Fruit fly (Drosophila melanogaster) whole organism, embryonic: ENCODE results near the gene CG10116.
A peak's percentile ranks its signal among the peaks of the same experiment; 100 is the strongest.

Experiments used
- B-H2 ChIP-seq: fragments of 200-800 bp; sonication (Bioruptor generic); optimal IDR thresholded peaks from 2 replicates; lab custom pipeline; 2018; ENCODE audit warnings: missing biosample characterization, mild to moderate bottlenecking, missing genetic modification characterization
- CG10321 ChIP-seq: fragments of 200-800 bp; sonication (Bioruptor generic); IDR thresholded peaks from 2 replicates; pipeline ENCODE4 v1.3.6; 2022; ENCODE audit warnings: missing biosample characterization, missing genetic modification characterization
- CG12769 ChIP-seq: fragments of 200-800 bp; sonication (Bioruptor generic); optimal IDR thresholded peaks from 2 replicates; lab custom pipeline; 2019; ENCODE audit warnings: missing biosample characterization, mild to moderate bottlenecking, missing genetic modification characterization, moderate library complexity
- CG13894 ChIP-seq: fragments of 200-800 bp; sonication (Bioruptor generic); optimal IDR thresholded peaks from 3 replicates; lab custom pipeline; 2018; ENCODE audit warnings: missing biosample characterization, mild to moderate bottlenecking, missing genetic modification characterization, moderate library complexity
- CG1647 ChIP-seq: fragments of 200-800 bp; sonication (Bioruptor generic); optimal IDR thresholded peaks from 3 replicates; lab custom pipeline; 2016; ENCODE audit warnings: missing biosample characterization, missing genetic modification characterization
- CG33213 ChIP-seq: fragments of 200-800 bp; sonication (Bioruptor generic); optimal IDR thresholded peaks from 3 replicates; lab custom pipeline; 2016; ENCODE audit warnings: missing biosample characterization, missing genetic modification characterization
- CG34422 ChIP-seq: fragments of 200-800 bp; sonication (Bioruptor generic); IDR thresholded peaks from 3 replicates; pipeline ENCODE4 v1.3.6; 2022; ENCODE audit warnings: missing biosample characterization, missing genetic modification characterization
- CG4854 ChIP-seq: fragments of 200-800 bp; sonication (Bioruptor generic); optimal IDR thresholded peaks from 2 replicates; lab custom pipeline; 2016; ENCODE audit warnings: missing biosample characterization, missing genetic modification characterization, inconsistent platforms
- CG6791 ChIP-seq: fragments of 200-800 bp; sonication (Bioruptor generic); IDR thresholded peaks from 3 replicates; pipeline ENCODE4 v1.3.6; 2022; ENCODE audit warnings: missing biosample characterization, missing genetic modification characterization; ENCODE audit not compliant: partially characterized antibody
- CG7372 ChIP-seq: fragments of 200-800 bp; sonication (Bioruptor generic); IDR thresholded peaks from 2 replicates; pipeline ENCODE4 v1.3.6; 2022; ENCODE audit warnings: missing biosample characterization, missing genetic modification characterization
- CG7963 ChIP-seq: fragments of 200-800 bp; sonication (Bioruptor generic); IDR thresholded peaks from 3 replicates; pipeline ENCODE4 v1.3.6; 2022; ENCODE audit warnings: missing biosample characterization, missing genetic modification characterization; ENCODE audit not compliant: partially characterized antibody
- CHES-1-like ChIP-seq: fragments of 200-800 bp; sonication (Bioruptor generic); optimal IDR thresholded peaks from 2 replicates; lab custom pipeline; 2016; ENCODE audit warnings: missing biosample characterization, missing genetic modification characterization
- D19B ChIP-seq: fragments of 200-800 bp; sonication (Bioruptor generic); optimal IDR thresholded peaks from 2 replicates; lab custom pipeline; 2017; ENCODE audit warnings: missing biosample characterization, mild to moderate bottlenecking, missing genetic modification characterization
- Dfd ChIP-seq, 2 experiments: fragments of >200 bp; optimal IDR thresholded peaks; 2 replicates each; lab custom pipeline; 2017; ENCODE audit warnings: missing biosample characterization in 2 of 2, missing genetic modification characterization in 2 of 2
- Ets65A ChIP-seq: fragments of 200-800 bp; sonication (Bioruptor generic); peaks from one replicate; lab custom pipeline; 2016; ENCODE audit warnings: missing biosample characterization, missing genetic modification characterization
- Fer1 ChIP-seq: fragments of 200-800 bp; sonication (Bioruptor generic); optimal IDR thresholded peaks from 2 replicates; lab custom pipeline; 2017; ENCODE audit warnings: missing biosample characterization, mild to moderate bottlenecking, missing genetic modification characterization
- HLH4C ChIP-seq: fragments of 200-800 bp; sonication (Bioruptor generic); IDR thresholded peaks from 3 replicates; pipeline ENCODE4 v1.3.6; 2022; ENCODE audit warnings: missing biosample characterization, missing genetic modification characterization; ENCODE audit not compliant: partially characterized antibody
- Kr ChIP-seq: fragments of 200-800 bp; sonication (Bioruptor generic); optimal IDR thresholded peaks from 2 replicates; lab custom pipeline; 2017; ENCODE audit warnings: missing biosample characterization, mild to moderate bottlenecking, missing genetic modification characterization
- MBD-R2 ChIP-seq: fragments of 200-800 bp; sonication (Bioruptor generic); IDR thresholded peaks from 2 replicates; pipeline ENCODE4 v1.3.6; 2022; ENCODE audit warnings: missing biosample characterization, missing genetic modification characterization
- MESR4 ChIP-seq: fragments of 200-800 bp; sonication (Bioruptor generic); optimal IDR thresholded peaks from 2 replicates; lab custom pipeline; 2018; ENCODE audit warnings: missing biosample characterization, mild to moderate bottlenecking, missing genetic modification characterization, moderate library complexity
- Med ChIP-seq: fragments of 200-800 bp; sonication (Bioruptor generic); peaks from one replicate; lab custom pipeline; 2016; ENCODE audit warnings: missing biosample characterization, missing genetic modification characterization, mild to moderate bottlenecking, inconsistent platforms, moderate library complexity
- Sry-δ ChIP-seq: fragments of 200-800 bp; sonication (Bioruptor generic); optimal IDR thresholded peaks from 2 replicates; lab custom pipeline; 2016; ENCODE audit warnings: missing biosample characterization, missing genetic modification characterization
- ato ChIP-seq: fragments of 200-800 bp; sonication (Bioruptor generic); IDR thresholded peaks from 2 replicates; pipeline ENCODE4 v1.3.6; 2022; ENCODE audit warnings: missing biosample characterization, missing genetic modification characterization; ENCODE audit not compliant: partially characterized antibody
- bcd ChIP-seq: fragments of 200-800 bp; sonication (Bioruptor generic); optimal IDR thresholded peaks from 2 replicates; lab custom pipeline; 2017; ENCODE audit warnings: missing biosample characterization, mild to moderate bottlenecking, missing genetic modification characterization
- chm ChIP-seq: fragments of 200-800 bp; sonication (Bioruptor generic); IDR thresholded peaks from 2 replicates; pipeline ENCODE4 v1.3.6; 2022; ENCODE audit warnings: missing biosample characterization, missing genetic modification characterization
- dm ChIP-seq: fragments of 200-800 bp; sonication (Bioruptor generic); optimal IDR thresholded peaks from 3 replicates; lab custom pipeline; 2016; ENCODE audit warnings: missing biosample characterization, missing genetic modification characterization
- gcm2 ChIP-seq: fragments of 200-800 bp; sonication (Bioruptor generic); optimal IDR thresholded peaks from 2 replicates; lab custom pipeline; 2016; ENCODE audit warnings: missing biosample characterization, missing genetic modification characterization
- hbn ChIP-seq: fragments of 200-800 bp; sonication (Bioruptor generic); IDR thresholded peaks from 2 replicates; pipeline ENCODE4 v1.3.6; 2022; ENCODE audit warnings: missing biosample characterization, missing genetic modification characterization; ENCODE audit not compliant: partially characterized antibody
- hkb ChIP-seq, 2 experiments: fragments of 200-800 bp in 1 of 2; fragments of >200 bp in 1 of 2; sonication (Bioruptor generic) in 1 of 2; IDR thresholded peaks in 1 of 2; optimal IDR thresholded peaks in 1 of 2; 2 replicates each; pipeline versions ENCODE4 v1.3.6 to Lab custom; 2017 to 2022; ENCODE audit warnings: missing biosample characterization in 1 of 2, missing genetic modification characterization in 1 of 2
- jigr1 ChIP-seq: fragments of 200-800 bp; sonication (Bioruptor generic); IDR thresholded peaks from 3 replicates; pipeline ENCODE4 v1.3.6; 2022; ENCODE audit warnings: missing biosample characterization, missing genetic modification characterization
- ken ChIP-seq: fragments of 200-800 bp; sonication (Bioruptor generic); IDR thresholded peaks from 3 replicates; pipeline ENCODE4 v1.3.6; 2022; ENCODE audit warnings: missing biosample characterization, missing genetic modification characterization
- mld ChIP-seq: fragments of 200-800 bp; sonication (Bioruptor generic); IDR thresholded peaks from 3 replicates; pipeline ENCODE4 v1.3.6; 2022; ENCODE audit warnings: missing biosample characterization, missing genetic modification characterization; ENCODE audit not compliant: partially characterized antibody
- nau ChIP-seq: fragments of 200-800 bp; sonication (Bioruptor generic); optimal IDR thresholded peaks from 3 replicates; lab custom pipeline; 2017; ENCODE audit warnings: missing biosample characterization, mild to moderate bottlenecking, missing genetic modification characterization, missing genetic modification reagents
- otp ChIP-seq: fragments of 200-800 bp; sonication (Bioruptor generic); IDR thresholded peaks from 3 replicates; pipeline ENCODE4, ENCODE4 v1.3.6; 2022; ENCODE audit warnings: missing biosample characterization, missing genetic modification characterization
- pfk ChIP-seq: fragments of 200-800 bp; sonication (Bioruptor generic); optimal IDR thresholded peaks from 2 replicates; lab custom pipeline; 2018; ENCODE audit warnings: missing biosample characterization, mild to moderate bottlenecking, missing genetic modification characterization, moderate library complexity
- phol ChIP-seq: fragments of 200-800 bp; sonication (Bioruptor generic); optimal IDR thresholded peaks from 3 replicates; lab custom pipeline; 2018; ENCODE audit warnings: missing biosample characterization, mild to moderate bottlenecking, missing genetic modification characterization, moderate library complexity
- sc ChIP-seq, 3 experiments: fragments of >200 bp in 2 of 3; fragments of 200-800 bp in 1 of 3; sonication (Bioruptor generic) in 1 of 3; optimal IDR thresholded peaks; 2 replicates in 2 of 3; 3 replicates in 1 of 3; lab custom pipeline; 2017; ENCODE audit warnings: mild to moderate bottlenecking in 1 of 3, missing biosample characterization in 1 of 3, missing genetic modification characterization in 1 of 3, missing genetic modification reagents in 1 of 3
- scrt ChIP-seq: fragments of 200-800 bp; sonication (Bioruptor generic); optimal IDR thresholded peaks from 2 replicates; lab custom pipeline; 2018; ENCODE audit warnings: missing biosample characterization, mild to moderate bottlenecking, missing genetic modification characterization, moderate library complexity
- vvl ChIP-seq: fragments of 200-800 bp; sonication (Bioruptor generic); IDR thresholded peaks from 2 replicates; pipeline ENCODE4 v1.3.6; 2022; ENCODE audit warnings: missing biosample characterization, missing genetic modification characterization
- zf30C ChIP-seq: fragments of 200-800 bp; sonication (Bioruptor generic); optimal IDR thresholded peaks from 3 replicates; lab custom pipeline; 2018; ENCODE audit warnings: missing biosample characterization, mild to moderate bottlenecking, missing genetic modification characterization
- zfh1 ChIP-seq: fragments of 200-800 bp; sonication (Bioruptor generic); IDR thresholded peaks from 3 replicates; pipeline ENCODE4 v1.3.6; 2022; ENCODE audit warnings: missing biosample characterization, missing genetic modification characterization

The CG10116 gene

DNA sequence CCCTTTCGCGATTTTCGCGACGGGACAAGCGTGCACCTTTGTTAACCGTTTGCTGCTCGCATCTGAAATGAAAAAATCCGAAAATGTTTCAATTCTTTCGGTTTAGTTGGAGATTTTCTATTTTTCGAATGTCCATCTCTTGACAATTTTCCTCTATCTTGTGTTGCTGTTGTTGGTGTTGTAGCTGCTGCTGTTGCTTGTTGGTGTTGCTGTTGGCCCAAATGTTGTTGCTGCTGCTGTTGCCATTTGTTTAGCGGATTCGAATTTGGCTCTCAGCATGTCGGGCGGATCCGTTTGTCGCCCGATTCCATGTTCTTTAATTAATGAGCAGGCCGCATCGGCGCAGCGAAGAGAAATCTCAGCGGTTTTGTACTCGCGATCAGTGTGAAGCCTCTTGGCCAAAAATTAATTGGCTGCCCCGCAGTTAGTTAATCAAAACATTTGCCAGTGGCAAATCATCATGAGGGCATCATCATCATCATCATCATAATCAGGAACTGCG, 34.7 kb downstream of the CG10116 start, which contains the start of gene CG32121:
Gene CG32121, minus strand, starts transcription at position 51 of the 502 bp plus-strand sequence.
- TF ChIP-seq Ets65A (peak; percentile 95), CG6791 (GFP tag; lab: Robert Waterston, UW) (0 out of 3 replicates have a peak, but pooled peaks have one; percentile 23), CHES-1-like (no peak)

DNA sequence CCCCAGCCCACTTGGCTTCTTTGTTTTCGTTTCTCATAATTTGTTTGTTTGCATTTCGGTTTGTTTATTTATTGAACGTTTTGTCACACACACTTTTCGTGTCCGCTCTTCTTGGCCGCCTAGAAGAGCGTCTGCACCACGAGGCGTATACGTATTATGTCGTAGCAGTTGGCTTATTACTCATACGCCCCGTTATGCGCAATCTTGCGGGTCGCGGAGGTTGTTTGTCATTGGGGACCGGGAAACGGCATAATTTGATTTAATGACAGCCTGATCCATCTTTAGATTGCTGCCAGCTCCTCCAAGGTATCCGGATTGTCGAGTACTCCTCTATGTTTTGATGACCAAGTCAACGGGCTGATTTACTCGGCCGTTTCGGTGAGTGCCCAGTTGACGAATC, 36.8 kb downstream of the CG10116 start:
- TF ChIP-seq CG33213 (GFP tag; lab: Kevin White, UChicago) (no peak), CG12769 (peak; percentile 67), jigr1 (no peak), CG4854 (GFP tag; lab: Kevin White, UChicago) (no peak), CG10321 (GFP tag; lab: Robert Waterston, UW) (no peak), CG7372 (GFP tag; lab: Robert Waterston, UW) (peak; percentile 87)

DNA sequence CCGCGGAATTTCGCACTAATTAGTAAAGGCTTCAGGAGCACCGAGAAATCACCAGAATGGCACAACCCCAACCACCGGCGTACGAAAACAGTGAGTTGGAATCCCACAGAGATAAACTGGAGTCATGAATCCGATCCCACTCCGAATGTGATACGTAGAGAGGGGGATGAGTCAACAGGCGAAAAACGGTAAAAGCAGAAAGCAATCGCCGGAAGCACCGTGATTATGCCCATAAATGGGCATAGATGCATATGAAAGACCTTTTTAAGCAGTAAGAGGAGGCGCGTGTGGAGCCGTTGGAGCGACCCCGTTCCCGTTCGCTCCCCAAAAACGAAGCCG, 44.2 kb downstream of the CG10116 start:
- TF ChIP-seq hbn (0 out of 2 replicates have a peak, but pooled peaks have one; percentile 0), otp (0 out of 3 replicates have a peak, but pooled peaks have one; percentile 25), B-H2 (GFP tag; lab: Kevin White, UChicago) (no peak), CG7963 (GFP tag; lab: Robert Waterston, UW) (no peak), phol (no peak), dm (no peak), chm (peak; percentile 22; the same call in 1 of the 2 replicates), Med (GFP tag; lab: Kevin White, UChicago) (peak; percentile 52), pfk (GFP tag; lab: Kevin White, UChicago) (no peak), zf30C (GFP tag; lab: Kevin White, UChicago) (no peak), gcm2 (GFP tag; lab: Kevin White, UChicago) (no peak), ato (GFP tag; lab: Robert Waterston, UW) (peak; percentile 50; the same call in 1 of the 2 replicates), vvl (GFP tag; lab: Robert Waterston, UW) (no peak), CG34422 (GFP tag; lab: Robert Waterston, UW) (peak; percentile 22; the same call in 1 of the 3 replicates), mld (GFP tag; lab: Robert Waterston, UW) (0 out of 3 replicates have a peak, but pooled peaks have one; percentile 4), Fer1 (GFP tag; lab: Kevin White, UChicago) (no peak), HLH4C (GFP tag; lab: Robert Waterston, UW) (0 out of 3 replicates have a peak, but pooled peaks have one; percentile 3), MBD-R2 (GFP tag; lab: Robert Waterston, UW) (peak; percentile 25; the same call in 1 of the 2 replicates), Sry-δ (GFP tag; lab: Kevin White, UChicago) (peak; percentile 20), nau (no peak), Kr (GFP tag; lab: Kevin White, UChicago) (no peak), CG12769 (peak; percentile 15), hkb (optimal IDR thresholded peaks at IDR 0.05; lab: Kevin White, UChicago) (no peak), hkb (GFP tag; IDR thresholded peaks at IDR 0.05; lab: Robert Waterston, UW) (0 out of 2 replicates have a peak, but pooled peaks have one; percentile 9), D19B (GFP tag; lab: Kevin White, UChicago) (no peak), CG1647 (GFP tag; lab: Kevin White, UChicago) (no peak), bcd (GFP tag; lab: Kevin White, UChicago) (no peak), zfh1 (GFP tag; lab: Robert Waterston, UW) (0 out of 3 replicates have a peak, but pooled peaks have one; percentile 5), scrt (GFP tag; lab: Kevin White, UChicago) (peak; percentile 15), Dfd (GFP tag; optimal IDR thresholded peaks at IDR 0.05; lab: Kevin White, UChicago) (no peak), CG13894 (tag; lab: Kevin White, UChicago) (no peak), sc (optimal IDR thresholded peaks at IDR 0.05; lab: Kevin White, UChicago) (no peak), sc (GFP tag; optimal IDR thresholded peaks at IDR 0.05; lab: Kevin White, UChicago) (no peak), MESR4 (GFP tag; lab: Kevin White, UChicago) (peak; percentile 61), ken (GFP tag; lab: Robert Waterston, UW) (0 out of 3 replicates have a peak, but pooled peaks have one; percentile 20)
- TF ChIP-seq, all 482 proteins: peak for 16
